Worm (Caenorhabditis elegans) whole organism, L3 larva: ENCODE results near the gene K08F8.7.
A peak's percentile ranks its signal among the peaks of the same experiment; 100 is the strongest.

Source experiments
- ZK546.5 ChIP-seq: sonication (generic microtip); optimal IDR thresholded peaks from 2 replicates; lab custom pipeline; 2017; ENCODE audit warnings: missing biosample characterization, missing genetic modification characterization
- aly-2 ChIP-seq: fragments of 150-350 bp; optimal IDR thresholded peaks from 2 replicates; lab custom pipeline; 2014; ENCODE audit warnings: missing biosample characterization, missing genetic modification characterization
- ama-1 ChIP-seq: fragments of 150-350 bp; optimal IDR thresholded peaks from 2 replicates; lab custom pipeline; 2018
- ceh-16 ChIP-seq: sonication (generic microtip); optimal IDR thresholded peaks from 2 replicates; lab custom pipeline; 2017; ENCODE audit warnings: missing biosample characterization, missing genetic modification characterization
- ceh-28 ChIP-seq: fragments of 150-350 bp; optimal IDR thresholded peaks from 2 replicates; lab custom pipeline; 2014; ENCODE audit warnings: missing biosample characterization, missing genetic modification reagents, missing genetic modification characterization
- ceh-82 ChIP-seq: fragments of 150-350 bp; optimal IDR thresholded peaks from 2 replicates; lab custom pipeline; 2014; ENCODE audit warnings: missing biosample characterization, missing genetic modification characterization
- egl-27 ChIP-seq: sonication (generic microtip); optimal IDR thresholded peaks from 4 replicates; lab custom pipeline; 2017; ENCODE audit warnings: missing biosample characterization, missing genetic modification reagents, missing genetic modification characterization
- egl-5 ChIP-seq: fragments of 150-350 bp; optimal IDR thresholded peaks from 2 replicates; lab custom pipeline; 2017; ENCODE audit warnings: missing biosample characterization, missing genetic modification reagents, missing genetic modification characterization, inconsistent platforms
- elt-1 ChIP-seq: fragments of 150-350 bp; optimal IDR thresholded peaks from 2 replicates; lab custom pipeline; 2014; ENCODE audit warnings: missing biosample characterization, missing genetic modification characterization
- elt-2 ChIP-seq: sonication (generic microtip); optimal IDR thresholded peaks from 2 replicates; lab custom pipeline; 2016; ENCODE audit warnings: missing genetic modification reagents, mild to moderate bottlenecking, missing genetic modification characterization, missing compliant biosample characterization
- elt-3 ChIP-seq, 3 experiments: fragments of 150-350 bp in 1 of 3; sonication (generic microtip) in 2 of 3; optimal IDR thresholded peaks; 2 replicates in 2 of 3; 4 replicates in 1 of 3; lab custom pipeline; 2014 to 2017; ENCODE audit warnings: missing biosample characterization in 3 of 3, missing genetic modification characterization in 3 of 3
- eor-1 ChIP-seq, 2 experiments: fragments of 150-350 bp; optimal IDR thresholded peaks; 2 replicates each; lab custom pipeline; 2014 to 2018; ENCODE audit warnings: missing biosample characterization in 2 of 2, missing genetic modification characterization in 2 of 2
- fkh-10 ChIP-seq: sonication (generic microtip); optimal IDR thresholded peaks from 2 replicates; lab custom pipeline; 2017; ENCODE audit warnings: missing biosample characterization, missing genetic modification reagents, missing genetic modification characterization
- fkh-2 ChIP-seq: fragments of 150-350 bp; optimal IDR thresholded peaks from 2 replicates; lab custom pipeline; 2014; ENCODE audit warnings: missing biosample characterization, missing genetic modification reagents, missing genetic modification characterization
- fos-1 ChIP-seq: fragments of 150-350 bp; optimal IDR thresholded peaks from 2 replicates; lab custom pipeline; 2014; ENCODE audit warnings: missing biosample characterization, missing genetic modification characterization
- hmg-11 ChIP-seq: sonication (generic microtip); optimal IDR thresholded peaks from 2 replicates; lab custom pipeline; 2016; ENCODE audit warnings: missing genetic modification characterization, missing compliant biosample characterization
- jun-1 ChIP-seq: fragments of 150-350 bp; optimal IDR thresholded peaks from 2 replicates; lab custom pipeline; 2014; ENCODE audit warnings: missing biosample characterization, missing genetic modification reagents, missing genetic modification characterization
- lin-39 ChIP-seq: fragments of 150-350 bp; optimal IDR thresholded peaks from 2 replicates; lab custom pipeline; 2018; ENCODE audit warnings: missing biosample characterization, missing genetic modification reagents, missing genetic modification characterization
- lsy-12 ChIP-seq: sonication (generic microtip); optimal IDR thresholded peaks from 2 replicates; lab custom pipeline; 2016; ENCODE audit warnings: mild to moderate bottlenecking, missing genetic modification characterization, missing compliant biosample characterization
- mdl-1 ChIP-seq: fragments of 150-350 bp; optimal IDR thresholded peaks from 2 replicates; lab custom pipeline; 2014; ENCODE audit warnings: missing biosample characterization, missing genetic modification characterization
- mml-1 ChIP-seq: fragments of 150-350 bp; sonication (generic microtip); optimal IDR thresholded peaks from 3 replicates; lab custom pipeline; 2014; ENCODE audit warnings: missing biosample characterization, missing genetic modification characterization
- nfya-1 ChIP-seq: sonication (generic microtip); optimal IDR thresholded peaks from 2 replicates; lab custom pipeline; 2017; ENCODE audit warnings: missing genetic modification characterization, mild to moderate bottlenecking, missing compliant biosample characterization, antibody characterized with exemption, moderate library complexity; ENCODE audit not compliant: insufficient read depth
- nhr-11 ChIP-seq: fragments of 150-350 bp; optimal IDR thresholded peaks from 2 replicates; lab custom pipeline; 2014; ENCODE audit warnings: missing biosample characterization, missing genetic modification characterization
- nhr-12 ChIP-seq: fragments of 150-350 bp; optimal IDR thresholded peaks from 2 replicates; lab custom pipeline; 2014; ENCODE audit warnings: missing biosample characterization, missing genetic modification characterization
- nhr-237 ChIP-seq: fragments of 150-350 bp; optimal IDR thresholded peaks from 2 replicates; lab custom pipeline; 2014; ENCODE audit warnings: missing biosample characterization, missing genetic modification characterization
- nhr-25 ChIP-seq: sonication (generic microtip); optimal IDR thresholded peaks from 2 replicates; lab custom pipeline; 2017; ENCODE audit warnings: missing biosample characterization, missing genetic modification characterization
- nhr-28 ChIP-seq: fragments of 150-350 bp; optimal IDR thresholded peaks from 2 replicates; lab custom pipeline; 2014; ENCODE audit warnings: missing biosample characterization, missing genetic modification characterization
- nhr-43 ChIP-seq: sonication (generic microtip); optimal IDR thresholded peaks from 2 replicates; lab custom pipeline; 2016; ENCODE audit warnings: mild to moderate bottlenecking, missing genetic modification characterization, missing compliant biosample characterization; ENCODE audit not compliant: poor library complexity, severe bottlenecking
- nhr-67 ChIP-seq: fragments of 150-350 bp; optimal IDR thresholded peaks from 2 replicates; lab custom pipeline; 2014; ENCODE audit warnings: missing biosample characterization, missing genetic modification characterization
- nhr-77 ChIP-seq: fragments of 150-350 bp; optimal IDR thresholded peaks from 2 replicates; lab custom pipeline; 2014; ENCODE audit warnings: missing biosample characterization, missing genetic modification characterization
- pha-4 ChIP-seq: fragments of 150-350 bp; optimal IDR thresholded peaks from 2 replicates; lab custom pipeline; 2014; ENCODE audit warnings: missing biosample characterization, missing genetic modification reagents, missing genetic modification characterization
- pqm-1 ChIP-seq: fragments of 150-350 bp; optimal IDR thresholded peaks from 2 replicates; lab custom pipeline; 2017; ENCODE audit warnings: missing biosample characterization, missing genetic modification characterization, inconsistent platforms
- sea-2 ChIP-seq: fragments of 150-350 bp; sonication (generic microtip); optimal IDR thresholded peaks from 4 replicates; lab custom pipeline; 2014; ENCODE audit warnings: missing biosample characterization, missing genetic modification reagents, missing genetic modification characterization
- skn-1 ChIP-seq: fragments of 150-350 bp; optimal IDR thresholded peaks from 2 replicates; lab custom pipeline; 2014; ENCODE audit warnings: missing biosample characterization, missing genetic modification characterization
- tbx-2 ChIP-seq: sonication (generic microtip); optimal IDR thresholded peaks from 2 replicates; lab custom pipeline; 2016; ENCODE audit warnings: mild to moderate bottlenecking, missing genetic modification characterization, missing compliant biosample characterization
- unc-39 ChIP-seq: sonication (generic microtip); optimal IDR thresholded peaks from 4 replicates; lab custom pipeline; 2017; ENCODE audit warnings: missing biosample characterization, missing genetic modification characterization
- unc-62 ChIP-seq: fragments of 150-350 bp; sonication (generic microtip); optimal IDR thresholded peaks from 4 replicates; lab custom pipeline; 2014; ENCODE audit warnings: missing biosample characterization, missing genetic modification reagents, missing genetic modification characterization
- ztf-4 ChIP-seq: fragments of 150-350 bp; optimal IDR thresholded peaks from 2 replicates; lab custom pipeline; 2014; ENCODE audit warnings: missing biosample characterization, missing genetic modification characterization

The K08F8.7 gene

DNA sequence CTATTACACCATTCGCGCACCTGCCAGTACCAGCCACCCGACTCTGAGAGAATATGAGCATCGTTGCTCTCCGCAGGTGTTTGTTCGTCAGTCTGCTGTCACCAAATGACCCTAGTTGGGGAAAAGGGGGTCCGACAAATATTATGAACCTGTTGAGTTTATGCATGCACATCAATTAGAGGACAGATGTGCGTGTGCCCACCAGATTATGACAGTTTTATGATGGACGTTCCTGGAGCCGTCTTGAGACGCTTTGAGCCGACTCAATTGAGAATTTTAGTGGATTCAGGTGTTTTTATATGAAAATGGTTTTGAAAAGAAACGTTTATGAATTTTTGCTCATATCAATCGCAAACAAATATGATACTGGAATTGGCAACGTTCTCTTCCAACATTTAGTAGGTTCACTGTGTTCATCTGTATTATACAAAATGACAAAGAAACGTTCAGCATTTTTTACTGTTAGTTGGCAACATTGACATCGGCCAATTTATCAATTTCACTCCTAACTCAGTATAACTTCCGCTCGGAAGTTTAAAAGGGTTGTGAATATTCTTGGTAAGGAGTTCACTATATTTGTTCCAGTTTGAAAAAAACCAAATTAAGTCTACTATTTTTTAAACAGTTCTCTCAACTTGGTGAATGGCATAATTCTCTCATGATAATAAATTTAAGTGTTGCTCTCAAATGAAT is 7.8 kb downstream of the K08F8.7 start (continued):
- TF ChIP-seq hmg-11 (tag; lab: Kevin White, UChicago): peak; percentile 21
- TF ChIP-seq elt-1: no peak
- TF ChIP-seq unc-62 (GFP tag; lab: Kevin White, UChicago): peak; percentile 27
- TF ChIP-seq nhr-67 (tag; lab: Kevin White, UChicago): no peak
- no peak for TF ChIP-seq ceh-16 (tag; lab: Kevin White, UChicago)
- no peak for TF ChIP-seq fkh-2 (tag; lab: Kevin White, UChicago)
- peak; percentile 46 for TF ChIP-seq nfya-1 (tag; lab: Kevin White, UChicago)
- TF ChIP-seq ZK546.5 (tag; lab: Kevin White, UChicago): no peak
- TF ChIP-seq mml-1 (tag; lab: Kevin White, UChicago): no peak
- TF ChIP-seq lsy-12 (tag; lab: Kevin White, UChicago): peak; percentile 55

DNA sequence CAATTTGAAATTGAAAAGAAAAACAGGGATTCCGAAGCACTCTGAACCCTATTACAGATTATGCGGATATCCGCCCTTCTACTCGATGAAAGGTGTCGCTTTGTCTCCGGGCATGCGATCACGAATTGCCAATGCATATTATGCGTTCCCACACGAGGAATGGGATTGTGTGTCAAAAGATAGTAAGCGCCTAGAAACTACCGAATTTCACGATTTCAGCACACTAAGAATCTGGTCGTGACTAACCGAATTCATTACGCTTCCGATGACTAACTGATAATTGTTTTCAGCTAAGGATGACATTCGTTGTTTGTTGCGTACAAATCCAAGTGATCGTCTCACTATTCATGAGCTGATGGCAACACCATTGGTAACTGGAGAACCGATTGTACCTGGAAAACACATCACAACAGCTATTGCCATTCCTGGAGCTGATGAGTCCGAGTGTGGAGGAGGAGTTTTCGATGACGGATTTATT is 8.8 kb downstream of the K08F8.7 start:
- TF ChIP-seq mdl-1 (no peak), nhr-43 (tag; lab: Kevin White, UChicago) (peak; percentile 69), lin-39 (tag; lab: Kevin White, UChicago) (peak; percentile 32), ama-1 (lab: Kevin White, UChicago) (peak; percentile 92), ztf-4 (tag; lab: Kevin White, UChicago) (peak; percentile 20), nhr-25 (peak; percentile 79)
- TF ChIP-seq, all 47 proteins: peak for 5

DNA sequence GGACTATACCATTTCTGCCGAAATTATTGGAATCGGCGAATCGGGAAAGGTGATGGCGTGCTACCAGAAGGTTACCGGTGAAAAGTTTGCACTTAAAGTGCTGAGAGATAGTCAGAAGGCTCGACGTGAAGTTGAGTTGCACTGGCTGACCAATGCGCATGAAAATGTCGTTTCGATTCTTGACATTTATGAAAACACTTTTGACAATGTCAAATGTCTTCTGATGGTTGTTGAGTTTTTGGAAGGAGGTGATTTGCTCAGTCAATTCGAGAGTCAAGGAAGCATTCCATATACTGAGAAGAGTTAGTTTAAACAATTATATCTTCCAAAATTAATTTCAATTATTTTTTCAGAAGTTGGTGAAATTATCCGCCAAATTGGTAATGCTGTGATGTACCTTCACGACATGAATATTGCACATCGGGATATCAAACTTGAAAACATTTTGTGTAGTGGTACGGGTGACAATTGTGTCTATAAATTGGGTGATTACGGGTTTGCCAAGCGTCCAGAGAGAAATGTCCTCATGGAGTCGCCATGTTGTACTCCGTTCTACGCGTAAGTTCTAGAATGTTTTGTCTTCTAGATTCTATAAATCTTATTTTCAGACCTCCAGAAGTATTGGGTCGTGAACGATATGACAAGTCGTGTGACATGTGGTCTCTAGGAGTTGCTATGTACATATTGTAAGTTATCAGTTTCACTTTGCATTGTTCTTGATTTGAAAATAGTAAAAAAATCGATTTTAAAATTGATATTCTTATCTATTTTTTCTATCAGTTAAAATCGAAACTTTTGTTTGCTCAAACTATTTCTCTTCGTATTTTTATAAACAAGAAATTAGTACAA is 9.5 kb downstream of the K08F8.7 start:
- TF ChIP-seq elt-1 (no peak), skn-1 (tag; lab: Kevin White, UChicago) (no peak), nhr-77 (tag; lab: Kevin White, UChicago) (no peak), nfya-1 (tag; lab: Kevin White, UChicago) (no peak), nhr-67 (tag; lab: Kevin White, UChicago) (no peak), unc-39 (tag; lab: Kevin White, UChicago) (no peak), elt-3 (tag; optimal IDR thresholded peaks at IDR 0.05; lab: Kevin White, UChicago) (no peak), nhr-11 (tag; lab: Kevin White, UChicago) (no peak), fkh-2 (tag; lab: Kevin White, UChicago) (no peak), ama-1 (lab: Kevin White, UChicago) (peak; percentile 97), nhr-28 (tag; lab: Kevin White, UChicago) (no peak), ceh-28 (tag; lab: Kevin White, UChicago) (no peak), ceh-16 (tag; lab: Kevin White, UChicago) (no peak), nhr-12 (no peak), aly-2 (no peak), eor-1 (tag; optimal IDR thresholded peaks at IDR 0.05; lab: Kevin White, UChicago) (no peak), fos-1 (no peak), tbx-2 (tag; lab: Kevin White, UChicago) (no peak), lin-39 (tag; lab: Kevin White, UChicago) (no peak), mml-1 (tag; lab: Kevin White, UChicago) (no peak), nhr-237 (tag; lab: Kevin White, UChicago) (no peak), nhr-25 (peak; percentile 6), nhr-43 (tag; lab: Kevin White, UChicago) (peak; percentile 72), ZK546.5 (tag; lab: Kevin White, UChicago) (no peak), ztf-4 (tag; lab: Kevin White, UChicago) (no peak), egl-5 (tag; lab: Kevin White, UChicago) (no peak), jun-1 (no peak), elt-2 (tag; lab: Kevin White, UChicago) (no peak), egl-27 (tag; lab: Kevin White, UChicago) (no peak), sea-2 (GFP tag; lab: Kevin White, UChicago) (no peak), lsy-12 (tag; lab: Kevin White, UChicago) (no peak), pha-4 (tag; lab: Kevin White, UChicago) (peak; percentile 58), pqm-1 (tag; lab: Kevin White, UChicago) (no peak), ceh-82 (no peak), fkh-10 (GFP tag; lab: Kevin White, UChicago) (no peak)
